Worm (Caenorhabditis elegans) whole organism, L1 larva: Measurements from ENCODE around the gene him-14.

Source experiments
- lin-35 ChIP-seq, 2 experiments: fragments of 150-350 bp; optimal IDR thresholded peaks; 2 replicates each; lab custom pipeline; 2014; ENCODE audit warnings: missing biosample characterization in 2 of 2, missing genetic modification characterization in 2 of 2, missing genetic modification reagents in 2 of 2
- lsy-2 ChIP-seq, 2 experiments: fragments of 150-350 bp; optimal IDR thresholded peaks; 2 replicates each; lab custom pipeline; 2014; ENCODE audit warnings: missing biosample characterization in 2 of 2, missing genetic modification characterization in 2 of 2
- nhr-11 ChIP-seq: fragments of 150-350 bp; optimal IDR thresholded peaks from 2 replicates; lab custom pipeline; 2014; ENCODE audit warnings: missing biosample characterization, missing genetic modification characterization
- unc-62 ChIP-seq: fragments of 150-350 bp; optimal IDR thresholded peaks from 2 replicates; lab custom pipeline; 2014; ENCODE audit warnings: missing biosample characterization, missing genetic modification reagents, missing genetic modification characterization

- TF ChIP-seq nhr-11 (no peak), lin-35 (GFP tag; optimal IDR thresholded peaks at IDR 0.05; lab: Kevin White, UChicago) (no peak), lsy-2 (tag; optimal IDR thresholded peaks at IDR 0.05; lab: Kevin White, UChicago) (no peak), unc-62 (GFP tag; lab: Kevin White, UChicago) (no peak)
Observed at ce11 chrII:7102288-7102687, 32.5 kb upstream of the him-14 start.
